Fruit fly (Drosophila melanogaster): ENCODE measurements around the gene CG1387.

CG1387 gene

dm6 chrX:8409793-8410192 is 24.2 kb downstream of the CG1387 start (continued):
- TF ChIP-seq CG8765 (GFP tag; IDR thresholded peaks at IDR 0.05) (peak; percentile 99), CG2116 (GFP tag; optimal IDR thresholded peaks at IDR 0.05) (peak; percentile 9), CG42726 (GFP tag; IDR thresholded peaks at IDR 0.05; ENCODE audit: partially characterized antibody) (no peak), NC2β (GFP tag; optimal IDR thresholded peaks at IDR 0.05) (no peak), seq (GFP tag; IDR thresholded peaks at IDR 0.05) (peak; percentile 67; the same call in 1 of the 2 replicates), CG11723 (GFP tag; optimal IDR thresholded peaks at IDR 0.05) (peak; percentile 72), row (GFP tag; IDR thresholded peaks at IDR 0.05) (peak; percentile 22; the same call in 1 of the 3 replicates), CG6654 (GFP tag; optimal IDR thresholded peaks at IDR 0.05) (no peak), Med (GFP tag) (peak; percentile 90), CG10959 (GFP tag; IDR thresholded peaks at IDR 0.05) (peak; percentile 45; the same call in 1 of the 2 replicates), aop (GFP tag; IDR thresholded peaks at IDR 0.05) (no peak), CG10431 (GFP tag; optimal IDR thresholded peaks at IDR 0.05) (peak; percentile 63), yki (optimal IDR thresholded peaks at IDR 0.05) (no peak), abd-A (tag; optimal IDR thresholded peaks at IDR 0.05) (peak; percentile 82), CG15514 (GFP tag; optimal IDR thresholded peaks at IDR 0.05) (peak; percentile 72), CG9817 (tag; optimal IDR thresholded peaks at IDR 0.05) (no peak), CG9727 (GFP tag; optimal IDR thresholded peaks at IDR 0.05) (peak; percentile 32), CG14014 (GFP tag; IDR thresholded peaks at IDR 0.05) (peak; percentile 88; the same call in 1 of the 2 replicates), CG6765 (GFP tag; optimal IDR thresholded peaks at IDR 0.05) (peak; percentile 90), CG32767 (GFP tag; IDR thresholded peaks at IDR 0.05) (peak; percentile 73; the same call in 1 of the 2 replicates), CG11504 (tag; optimal IDR thresholded peaks at IDR 0.05) (no peak), gcm2 (GFP tag; optimal IDR thresholded peaks at IDR 0.05) (no peak), sd (tag; optimal IDR thresholded peaks at IDR 0.05) (peak; percentile 24), fru (optimal IDR thresholded peaks at IDR 0.05) (no peak), ranshi (GFP tag; IDR thresholded peaks at IDR 0.05) (peak; percentile 41; the same call in 1 of the 2 replicates), CG11695 (GFP tag; IDR thresholded peaks at IDR 0.05) (peak; percentile 65; the same call in 2 of the 3 replicates), CG8290 (GFP tag; optimal IDR thresholded peaks at IDR 0.05) (no peak), CG8290 (tag; optimal IDR thresholded peaks at IDR 0.05) (peak in 1 of 2 experiments; percentile 73), CG11247 (GFP tag; IDR thresholded peaks at IDR 0.05) (peak; percentile 68; the same call in 1 of the 2 replicates), CG4282 (GFP tag; optimal IDR thresholded peaks at IDR 0.05) (no peak), E2f1 (GFP tag; IDR thresholded peaks at IDR 0.05) (peak; percentile 46; the same call in 1 of the 2 replicates), CG7745 (tag; optimal IDR thresholded peaks at IDR 0.05) (peak; percentile 80), Fer1 (GFP tag; optimal IDR thresholded peaks at IDR 0.05) (peak; percentile 86), bowl (GFP tag; IDR thresholded peaks at IDR 0.05) (peak; percentile 98), grau (tag; optimal IDR thresholded peaks at IDR 0.05) (peak; percentile 39), lilli (GFP tag; optimal IDR thresholded peaks at IDR 0.05) (peak; percentile 4), crol (GFP tag; IDR thresholded peaks at IDR 0.05) (no peak), tap (tag; optimal IDR thresholded peaks at IDR 0.05) (peak; percentile 35), CG8478 (optimal IDR thresholded peaks at IDR 0.05) (peak; percentile 84), lab (GFP tag; optimal IDR thresholded peaks at IDR 0.05) (peak; percentile 50), maf-S (GFP tag; optimal IDR thresholded peaks at IDR 0.05) (no peak), CG4707 (GFP tag; optimal IDR thresholded peaks at IDR 0.05) (peak; percentile 31), CG7987 (GFP tag; optimal IDR thresholded peaks at IDR 0.05) (peak; percentile 68), mirr (GFP tag; optimal IDR thresholded peaks at IDR 0.05) (peak; percentile 98), pum (GFP tag; optimal IDR thresholded peaks at IDR 0.05) (no peak), CG2712 (tag; optimal IDR thresholded peaks at IDR 0.05) (peak; percentile 35), usp (GFP tag; optimal IDR thresholded peaks at IDR 0.05) (no peak), CG6683 (GFP tag; optimal IDR thresholded peaks at IDR 0.05) (peak; percentile 57), CG10565 (GFP tag; optimal IDR thresholded peaks at IDR 0.05) (no peak), Rfx (GFP tag; IDR thresholded peaks at IDR 0.05) (peak; percentile 86), CG7963 (GFP tag; IDR thresholded peaks at IDR 0.05; ENCODE audit: partially characterized antibody) (no peak), CG13296 (GFP tag; optimal IDR thresholded peaks at IDR 0.05) (peak; percentile 86)
